Worm (Caenorhabditis elegans) whole organism, L4/young adult: ENCODE data around the gene Y4C6B.3.

Experiments
- W03F9.2 ChIP-seq: fragments of 150-350 bp; optimal IDR thresholded peaks from 2 replicates; lab custom pipeline; 2014; ENCODE audit warnings: missing biosample characterization, missing genetic modification characterization
- dao-5 ChIP-seq: sonication (generic microtip); optimal IDR thresholded peaks from 2 replicates; lab custom pipeline; 2016; ENCODE audit warnings: missing genotype, missing genetic modification characterization, moderate library complexity, missing compliant biosample characterization
- him-1 ChIP-seq: sonication (generic microtip); optimal IDR thresholded peaks from 2 replicates; lab custom pipeline; 2016; ENCODE audit warnings: missing genotype, missing genetic modification reagents, missing genetic modification characterization, missing compliant biosample characterization

DNA sequence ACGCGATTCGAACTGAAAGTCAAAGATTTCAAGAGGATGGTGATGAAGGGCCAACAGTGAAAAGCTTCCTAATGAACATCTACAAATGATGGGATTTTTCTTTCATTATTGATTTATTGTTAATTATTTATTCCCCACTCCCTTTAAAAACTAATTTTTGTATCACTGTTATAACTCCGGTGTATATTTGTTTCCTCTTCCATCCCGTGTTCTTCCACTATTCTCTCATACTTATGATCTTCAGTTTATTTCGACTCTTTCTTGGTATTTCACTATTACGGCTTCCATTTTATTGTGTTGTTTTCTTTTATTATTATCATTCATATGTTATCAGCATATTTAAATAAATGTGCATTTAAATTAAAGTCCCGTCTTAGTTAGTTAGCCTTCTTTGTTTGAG lies 42.0 kb downstream of the Y4C6B.3 start:
- TF ChIP-seq W03F9.2 (tag; lab: Kevin White, UChicago) (no peak), him-1 (tag; lab: Kevin White, UChicago) (no peak), dao-5 (no peak)
